Worm (Caenorhabditis elegans) whole organism, L3 larva: ENCODE results near the gene Y42G9A.2.
A peak's percentile ranks its signal among the peaks of the same experiment; 100 is the strongest.

ENCODE experiments used
- R02D3.7 ChIP-seq: fragments of 150-350 bp; optimal IDR thresholded peaks from 2 replicates; lab custom pipeline; 2014; ENCODE audit warnings: missing biosample characterization, missing genetic modification characterization
- aly-2 ChIP-seq: fragments of 150-350 bp; optimal IDR thresholded peaks from 2 replicates; lab custom pipeline; 2014; ENCODE audit warnings: missing biosample characterization, missing genetic modification characterization
- ama-1 ChIP-seq: fragments of 150-350 bp; optimal IDR thresholded peaks from 2 replicates; lab custom pipeline; 2018
- ceh-82 ChIP-seq: fragments of 150-350 bp; optimal IDR thresholded peaks from 2 replicates; lab custom pipeline; 2014; ENCODE audit warnings: missing biosample characterization, missing genetic modification characterization
- ceh-9 ChIP-seq: sonication (generic microtip); optimal IDR thresholded peaks from 2 replicates; lab custom pipeline; 2018; ENCODE audit warnings: missing biosample characterization, missing genetic modification characterization
- egl-27 ChIP-seq: sonication (generic microtip); optimal IDR thresholded peaks from 4 replicates; lab custom pipeline; 2017; ENCODE audit warnings: missing biosample characterization, missing genetic modification reagents, missing genetic modification characterization
- egl-5 ChIP-seq: fragments of 150-350 bp; optimal IDR thresholded peaks from 2 replicates; lab custom pipeline; 2017; ENCODE audit warnings: missing biosample characterization, missing genetic modification reagents, missing genetic modification characterization, inconsistent platforms
- elt-1 ChIP-seq: fragments of 150-350 bp; optimal IDR thresholded peaks from 2 replicates; lab custom pipeline; 2014; ENCODE audit warnings: missing biosample characterization, missing genetic modification characterization
- elt-2 ChIP-seq: sonication (generic microtip); optimal IDR thresholded peaks from 2 replicates; lab custom pipeline; 2016; ENCODE audit warnings: missing genetic modification reagents, mild to moderate bottlenecking, missing genetic modification characterization, missing compliant biosample characterization
- elt-3 ChIP-seq, 3 experiments: fragments of 150-350 bp in 1 of 3; sonication (generic microtip) in 2 of 3; optimal IDR thresholded peaks; 2 replicates in 2 of 3; 4 replicates in 1 of 3; lab custom pipeline; 2014 to 2017; ENCODE audit warnings: missing biosample characterization in 3 of 3, missing genetic modification characterization in 3 of 3
- fkh-10 ChIP-seq: sonication (generic microtip); optimal IDR thresholded peaks from 2 replicates; lab custom pipeline; 2017; ENCODE audit warnings: missing biosample characterization, missing genetic modification reagents, missing genetic modification characterization
- fkh-2 ChIP-seq: fragments of 150-350 bp; optimal IDR thresholded peaks from 2 replicates; lab custom pipeline; 2014; ENCODE audit warnings: missing biosample characterization, missing genetic modification reagents, missing genetic modification characterization
- fos-1 ChIP-seq: fragments of 150-350 bp; optimal IDR thresholded peaks from 2 replicates; lab custom pipeline; 2014; ENCODE audit warnings: missing biosample characterization, missing genetic modification characterization
- hmg-11 ChIP-seq: sonication (generic microtip); optimal IDR thresholded peaks from 2 replicates; lab custom pipeline; 2016; ENCODE audit warnings: missing genetic modification characterization, missing compliant biosample characterization
- jun-1 ChIP-seq: fragments of 150-350 bp; optimal IDR thresholded peaks from 2 replicates; lab custom pipeline; 2014; ENCODE audit warnings: missing biosample characterization, missing genetic modification reagents, missing genetic modification characterization
- lin-15B ChIP-seq: fragments of 150-350 bp; optimal IDR thresholded peaks from 2 replicates; lab custom pipeline; 2014; ENCODE audit warnings: missing biosample characterization, missing genetic modification characterization
- lsy-12 ChIP-seq: sonication (generic microtip); optimal IDR thresholded peaks from 2 replicates; lab custom pipeline; 2016; ENCODE audit warnings: mild to moderate bottlenecking, missing genetic modification characterization, missing compliant biosample characterization
- mdl-1 ChIP-seq: fragments of 150-350 bp; optimal IDR thresholded peaks from 2 replicates; lab custom pipeline; 2014; ENCODE audit warnings: missing biosample characterization, missing genetic modification characterization
- mml-1 ChIP-seq: fragments of 150-350 bp; sonication (generic microtip); optimal IDR thresholded peaks from 3 replicates; lab custom pipeline; 2014; ENCODE audit warnings: missing biosample characterization, missing genetic modification characterization
- nfya-1 ChIP-seq: sonication (generic microtip); optimal IDR thresholded peaks from 2 replicates; lab custom pipeline; 2017; ENCODE audit warnings: missing genetic modification characterization, mild to moderate bottlenecking, missing compliant biosample characterization, antibody characterized with exemption, moderate library complexity; ENCODE audit not compliant: insufficient read depth
- nhr-11 ChIP-seq: fragments of 150-350 bp; optimal IDR thresholded peaks from 2 replicates; lab custom pipeline; 2014; ENCODE audit warnings: missing biosample characterization, missing genetic modification characterization
- nhr-12 ChIP-seq: fragments of 150-350 bp; optimal IDR thresholded peaks from 2 replicates; lab custom pipeline; 2014; ENCODE audit warnings: missing biosample characterization, missing genetic modification characterization
- nhr-23 ChIP-seq: fragments of 150-350 bp; optimal IDR thresholded peaks from 2 replicates; lab custom pipeline; 2014; ENCODE audit warnings: missing biosample characterization, missing genetic modification reagents, missing genetic modification characterization
- nhr-237 ChIP-seq: fragments of 150-350 bp; optimal IDR thresholded peaks from 2 replicates; lab custom pipeline; 2014; ENCODE audit warnings: missing biosample characterization, missing genetic modification characterization
- nhr-25 ChIP-seq: sonication (generic microtip); optimal IDR thresholded peaks from 2 replicates; lab custom pipeline; 2017; ENCODE audit warnings: missing biosample characterization, missing genetic modification characterization
- nhr-28 ChIP-seq: fragments of 150-350 bp; optimal IDR thresholded peaks from 2 replicates; lab custom pipeline; 2014; ENCODE audit warnings: missing biosample characterization, missing genetic modification characterization
- nhr-77 ChIP-seq: fragments of 150-350 bp; optimal IDR thresholded peaks from 2 replicates; lab custom pipeline; 2014; ENCODE audit warnings: missing biosample characterization, missing genetic modification characterization
- pha-4 ChIP-seq: fragments of 150-350 bp; optimal IDR thresholded peaks from 2 replicates; lab custom pipeline; 2014; ENCODE audit warnings: missing biosample characterization, missing genetic modification reagents, missing genetic modification characterization
- pqm-1 ChIP-seq: fragments of 150-350 bp; optimal IDR thresholded peaks from 2 replicates; lab custom pipeline; 2017; ENCODE audit warnings: missing biosample characterization, missing genetic modification characterization, inconsistent platforms
- skn-1 ChIP-seq: fragments of 150-350 bp; optimal IDR thresholded peaks from 2 replicates; lab custom pipeline; 2014; ENCODE audit warnings: missing biosample characterization, missing genetic modification characterization
- snpc-4 ChIP-seq: fragments of 150-350 bp; optimal IDR thresholded peaks from 2 replicates; lab custom pipeline; 2014; ENCODE audit warnings: missing biosample characterization, missing genetic modification characterization
- tbx-2 ChIP-seq: sonication (generic microtip); optimal IDR thresholded peaks from 2 replicates; lab custom pipeline; 2016; ENCODE audit warnings: mild to moderate bottlenecking, missing genetic modification characterization, missing compliant biosample characterization
- unc-62 ChIP-seq: fragments of 150-350 bp; sonication (generic microtip); optimal IDR thresholded peaks from 4 replicates; lab custom pipeline; 2014; ENCODE audit warnings: missing biosample characterization, missing genetic modification reagents, missing genetic modification characterization
- ztf-11 ChIP-seq: fragments of 150-350 bp; optimal IDR thresholded peaks from 2 replicates; lab custom pipeline; 2014; ENCODE audit warnings: missing biosample characterization, missing genetic modification characterization
- ztf-4 ChIP-seq: fragments of 150-350 bp; optimal IDR thresholded peaks from 2 replicates; lab custom pipeline; 2014; ENCODE audit warnings: missing biosample characterization, missing genetic modification characterization

Gene Y42G9A.2

ce11 chrIII:6116981-6117380 lies 31.0 kb upstream of the Y42G9A.2 start:
- TF ChIP-seq pqm-1 (tag; lab: Kevin White, UChicago), result peak; percentile 77
- no peak for TF ChIP-seq jun-1 (tag; lab: Kevin White, UChicago)
- no peak for TF ChIP-seq nhr-28 (tag; lab: Kevin White, UChicago)
- no peak for TF ChIP-seq fos-1 (tag; lab: Kevin White, UChicago)
- TF ChIP-seq nhr-12, result no peak
- TF ChIP-seq elt-2 (tag; lab: Kevin White, UChicago), result peak; percentile 97
- TF ChIP-seq skn-1, result no peak
- no peak for TF ChIP-seq nhr-77 (tag; lab: Kevin White, UChicago)
- TF ChIP-seq pha-4 (tag; lab: Kevin White, UChicago), result peak; percentile 39
- TF ChIP-seq ceh-9 (tag; lab: Kevin White, UChicago), result no peak

- TF ChIP-seq ztf-4 (tag; lab: Kevin White, UChicago) (no peak), fkh-2 (tag; lab: Kevin White, UChicago) (no peak), tbx-2 (tag; lab: Kevin White, UChicago) (no peak), unc-62 (GFP tag; lab: Kevin White, UChicago) (no peak), nhr-237 (tag; lab: Kevin White, UChicago) (no peak), lsy-12 (no peak), R02D3.7 (tag; lab: Kevin White, UChicago) (no peak), egl-5 (tag; lab: Kevin White, UChicago) (no peak), lin-15B (tag; lab: Kevin White, UChicago) (no peak), nhr-12 (no peak), mdl-1 (no peak)
- TF ChIP-seq, all 47 proteins: peak for 0
Observed at ce11 chrIII:6118320-6118719, 29.7 kb upstream of the Y42G9A.2 start, which contains the start of gene kin-18. kin-18 (plus strand) TSS chrIII:6118620.

- TF ChIP-seq mml-1 (no peak), nhr-11 (tag; lab: Kevin White, UChicago) (no peak), egl-27 (no peak), pha-4 (tag; lab: Kevin White, UChicago) (no peak), ztf-11 (no peak), snpc-4 (tag; lab: Kevin White, UChicago) (no peak), elt-3 (tag; optimal IDR thresholded peaks at IDR 0.05; lab: Kevin White, UChicago) (no peak), nhr-25 (tag; lab: Kevin White, UChicago) (no peak)
Observed at ce11 chrIII:6120990-6121389, 27.0 kb upstream of the Y42G9A.2 start.

- TF ChIP-seq lsy-12 (peak; percentile 37), tbx-2 (tag; lab: Kevin White, UChicago) (no peak), ceh-82 (tag; lab: Kevin White, UChicago) (peak; percentile 36), unc-62 (GFP tag; lab: Kevin White, UChicago) (no peak), elt-2 (tag; lab: Kevin White, UChicago) (no peak), aly-2 (tag; lab: Kevin White, UChicago) (peak; percentile 42), ztf-4 (tag; lab: Kevin White, UChicago) (no peak), ama-1 (peak; percentile 13), nhr-11 (tag; lab: Kevin White, UChicago) (no peak)
- TF ChIP-seq, all 47 proteins: peak for 4
Observed at ce11 chrIII:6123647-6124046, 24.3 kb upstream of the Y42G9A.2 start.

- TF ChIP-seq nhr-237 (tag; lab: Kevin White, UChicago) (no peak), elt-2 (tag; lab: Kevin White, UChicago) (peak; percentile 44), pqm-1 (tag; lab: Kevin White, UChicago) (no peak), fos-1 (tag; lab: Kevin White, UChicago) (no peak), fkh-10 (GFP tag; lab: Kevin White, UChicago) (no peak), elt-1 (tag; lab: Kevin White, UChicago) (peak; percentile 98), ama-1 (peak; percentile 21), hmg-11 (tag; lab: Kevin White, UChicago) (no peak), nhr-23 (tag; lab: Kevin White, UChicago) (peak; percentile 74), nfya-1 (tag; lab: Kevin White, UChicago) (peak; percentile 10), ztf-11 (no peak)
Observed at ce11 chrIII:6132068-6132467, 15.9 kb upstream of the Y42G9A.2 start.
